Worm (Caenorhabditis elegans): Measurements from ENCODE around the gene M03B6.5.

DNA sequence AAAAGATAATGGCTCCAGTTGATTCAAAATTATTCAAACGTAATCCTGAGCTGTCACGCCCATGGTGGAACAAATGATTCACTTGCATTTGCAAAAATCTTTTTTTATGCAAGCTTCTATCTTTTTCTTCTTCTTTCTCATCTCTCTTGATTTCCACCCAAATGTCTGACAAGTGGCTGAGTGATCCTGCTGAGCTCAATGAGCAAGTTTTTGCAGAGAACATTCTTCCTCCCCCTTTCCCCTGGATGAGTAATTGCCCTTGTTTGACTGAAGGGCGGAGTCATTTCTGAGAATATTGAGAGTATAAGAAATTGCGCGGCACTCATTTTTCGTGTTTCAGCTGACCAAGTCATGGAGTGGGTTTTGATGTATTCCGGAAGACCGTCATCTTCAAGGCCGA, 2.5 kb upstream of the M03B6.5 start, which contains the start of gene M03B6.1:
- TF ChIP-seq flt-1 (GFP tag; IDR thresholded peaks at IDR 0.05) (no peak), ztf-23 (GFP tag; IDR thresholded peaks at IDR 0.05) (no peak), tab-1 (GFP tag; IDR thresholded peaks at IDR 0.05) (no peak)

Data from whole organism, midembryonic.